Worm (Caenorhabditis elegans) whole organism, young adult: ENCODE results near the gene dlc-1.
A peak's percentile ranks its signal among the peaks of the same experiment; 100 is the strongest.

Experiments
- B0336.3 ChIP-seq: fragments of 200-800 bp; sonication (Bioruptor generic); IDR thresholded peaks from 2 replicates; pipeline ENCODE4 v1.3.6; 2022; ENCODE audit warnings: missing genetic modification characterization, missing compliant biosample characterization
- C17E4.6 ChIP-seq: fragments of 200-800 bp; sonication (Bioruptor generic); IDR thresholded peaks from 2 replicates; pipeline ENCODE4 v1.3.6; 2022; ENCODE audit warnings: missing genetic modification reagents, missing genetic modification characterization, missing compliant biosample characterization
- D2030.7 ChIP-seq: fragments of 200-800 bp; sonication (Bioruptor generic); IDR thresholded peaks from 2 replicates; pipeline ENCODE4 v1.3.6; 2022; ENCODE audit warnings: missing genetic modification reagents, missing genetic modification characterization, missing compliant biosample characterization
- F22D6.2 ChIP-seq: sonication (generic microtip); optimal IDR thresholded peaks from 2 replicates; lab custom pipeline; 2016; ENCODE audit warnings: mild to moderate bottlenecking, missing genetic modification characterization, missing compliant biosample characterization
- F37B4.10 ChIP-seq: fragments of 200-800 bp; sonication (Bioruptor generic); IDR thresholded peaks from 2 replicates; pipeline ENCODE4 v1.3.6; 2022; ENCODE audit warnings: missing genetic modification characterization, missing compliant biosample characterization
- F55B11.4 ChIP-seq: sonication (generic microtip); optimal IDR thresholded peaks from 2 replicates; lab custom pipeline; 2016; ENCODE audit warnings: missing compliant biosample characterization, missing genetic modification characterization, borderline replicate concordance; ENCODE audit not compliant: insufficient read depth
- F57C9.4 ChIP-seq: sonication (generic microtip); optimal IDR thresholded peaks from 2 replicates; lab custom pipeline; 2017; ENCODE audit warnings: mild to moderate bottlenecking, missing genetic modification characterization, missing compliant biosample characterization
- K12H6.12 ChIP-seq: fragments of 200-800 bp; sonication (Bioruptor generic); optimal IDR thresholded peaks from 2 replicates; lab custom pipeline; 2018; ENCODE audit warnings: mild to moderate bottlenecking, missing genetic modification characterization, missing compliant biosample characterization
- T26A5.8 ChIP-seq: sonication (generic microtip); optimal IDR thresholded peaks from 2 replicates; lab custom pipeline; 2016; ENCODE audit warnings: missing genetic modification characterization, missing compliant biosample characterization
- Y53F4B.3 ChIP-seq: fragments of 200-800 bp; sonication (Bioruptor generic); IDR thresholded peaks from 2 replicates; pipeline ENCODE4 v1.3.6; 2022; ENCODE audit warnings: missing genetic modification reagents, missing genetic modification characterization, missing compliant biosample characterization
- Y53G8AR.9 ChIP-seq: fragments of 200-800 bp; sonication (Bioruptor generic); conservative IDR thresholded peaks from 2 replicates; pipeline ENCODE4 v1.3.6; 2022; ENCODE audit warnings: missing genetic modification reagents, missing genetic modification characterization, missing compliant biosample characterization
- akir-1 ChIP-seq: fragments of 200-800 bp; sonication (Bioruptor generic); optimal IDR thresholded peaks from 2 replicates; lab custom pipeline; 2018; ENCODE audit warnings: mild to moderate bottlenecking, missing genetic modification characterization, moderate library complexity, missing compliant biosample characterization
- atf-7 ChIP-seq: sonication (generic microtip); optimal IDR thresholded peaks from 2 replicates; lab custom pipeline; 2017; ENCODE audit warnings: mild to moderate bottlenecking, missing genetic modification characterization, missing compliant biosample characterization
- athp-1 ChIP-seq: sonication (generic microtip); optimal IDR thresholded peaks from 2 replicates; lab custom pipeline; 2017; ENCODE audit warnings: mild to moderate bottlenecking, missing genetic modification characterization, missing compliant biosample characterization
- attf-5 ChIP-seq: fragments of 200-800 bp; sonication (Bioruptor generic); optimal IDR thresholded peaks from 2 replicates; lab custom pipeline; 2018; ENCODE audit warnings: mild to moderate bottlenecking, missing genetic modification characterization, missing compliant biosample characterization
- bed-2 ChIP-seq: fragments of 200-800 bp; sonication (Bioruptor generic); IDR thresholded peaks from 2 replicates; pipeline ENCODE4 v1.3.6; 2022; ENCODE audit warnings: missing genetic modification reagents, missing genetic modification characterization, missing compliant biosample characterization
- ccch-3 ChIP-seq: fragments of 200-800 bp; sonication (Bioruptor generic); optimal IDR thresholded peaks from 2 replicates; lab custom pipeline; 2018; ENCODE audit warnings: mild to moderate bottlenecking, missing genetic modification characterization, missing compliant biosample characterization
- cebp-1 ChIP-seq, 2 experiments: fragments of 200-800 bp in 1 of 2; sonication (Bioruptor generic) in 1 of 2; sonication (generic microtip) in 1 of 2; IDR thresholded peaks in 1 of 2; optimal IDR thresholded peaks in 1 of 2; 2 replicates each; pipeline versions ENCODE4 v1.3.6 to Lab custom; 2017 to 2022; ENCODE audit warnings: missing compliant biosample characterization in 2 of 2, missing genetic modification characterization in 2 of 2, mild to moderate bottlenecking in 1 of 2, missing genetic modification reagents in 1 of 2, moderate library complexity in 1 of 2
- ceh-91 ChIP-seq: fragments of 200-800 bp; sonication (Bioruptor generic); IDR thresholded peaks from 2 replicates; pipeline ENCODE4 v1.3.6; 2022; ENCODE audit warnings: missing genetic modification reagents, missing genetic modification characterization, missing compliant biosample characterization
- dox-1 ChIP-seq: fragments of 200-800 bp; sonication (Bioruptor generic); IDR thresholded peaks from 2 replicates; pipeline ENCODE4 v1.3.6; 2022; ENCODE audit warnings: missing genetic modification reagents, missing genetic modification characterization, missing compliant biosample characterization
- dpff-1 ChIP-seq: sonication (generic microtip); optimal IDR thresholded peaks from 2 replicates; lab custom pipeline; 2017; ENCODE audit warnings: mild to moderate bottlenecking, missing genetic modification characterization, missing compliant biosample characterization
- dpl-1 ChIP-seq: fragments of 150-350 bp; optimal IDR thresholded peaks from 2 replicates; lab custom pipeline; 2014; ENCODE audit warnings: missing biosample characterization, missing genetic modification reagents, missing genetic modification characterization
- egrh-3 ChIP-seq: fragments of 200-800 bp; sonication (Bioruptor generic); IDR thresholded peaks from 2 replicates; pipeline ENCODE4 v1.3.6; 2022; ENCODE audit warnings: missing genetic modification reagents, missing genetic modification characterization, missing compliant biosample characterization
- ets-4 ChIP-seq: fragments of 200-800 bp; sonication (Bioruptor generic); optimal IDR thresholded peaks from 2 replicates; lab custom pipeline; 2018; ENCODE audit warnings: mild to moderate bottlenecking, missing genetic modification characterization, missing compliant biosample characterization
- him-1 ChIP-seq: sonication (generic microtip); optimal IDR thresholded peaks from 2 replicates; lab custom pipeline; 2016; ENCODE audit warnings: missing genotype, missing genetic modification reagents, missing genetic modification characterization, missing compliant biosample characterization
- hlh-12 ChIP-seq: sonication (generic microtip); optimal IDR thresholded peaks from 2 replicates; lab custom pipeline; 2016; ENCODE audit warnings: missing genetic modification characterization, missing compliant biosample characterization
- hlh-26 ChIP-seq: fragments of 200-800 bp; sonication (Bioruptor generic); conservative IDR thresholded peaks from 2 replicates; pipeline ENCODE4 v1.3.6; 2022; ENCODE audit warnings: missing genetic modification reagents, missing genetic modification characterization, missing compliant biosample characterization
- hmg-1.2 ChIP-seq: fragments of 200-800 bp; sonication (Bioruptor generic); IDR thresholded peaks from 2 replicates; pipeline ENCODE4 v1.3.6; 2022; ENCODE audit warnings: missing genetic modification reagents, missing genetic modification characterization, missing compliant biosample characterization
- hrde-1 ChIP-seq: sonication (generic microtip); optimal IDR thresholded peaks from 2 replicates; lab custom pipeline; 2016; ENCODE audit warnings: missing genetic modification characterization, mild to moderate bottlenecking, missing compliant biosample characterization, moderate library complexity, missing genotype, missing genetic modification reagents, borderline replicate concordance
- hsf-1 ChIP-seq: fragments of 200-800 bp; sonication (Bioruptor generic); IDR thresholded peaks from 2 replicates; pipeline ENCODE4 v1.3.6; 2022; ENCODE audit warnings: missing genetic modification reagents, missing genetic modification characterization, missing compliant biosample characterization
- lin-26 ChIP-seq: fragments of 200-800 bp; sonication (Bioruptor generic); IDR thresholded peaks from 2 replicates; pipeline ENCODE4 v1.3.6; 2022; ENCODE audit warnings: missing genetic modification reagents, missing genetic modification characterization, missing compliant biosample characterization
- lin-35 ChIP-seq, 3 experiments: fragments of 150-350 bp in 2 of 3; sonication (generic microtip) in 1 of 3; optimal IDR thresholded peaks; 2 replicates each; lab custom pipeline; 2014 to 2018; ENCODE audit warnings: missing biosample characterization in 3 of 3, missing genetic modification characterization in 3 of 3, missing genetic modification reagents in 3 of 3
- lin-40 ChIP-seq: sonication (generic microtip); optimal IDR thresholded peaks from 2 replicates; lab custom pipeline; 2016; ENCODE audit warnings: missing genetic modification characterization, mild to moderate bottlenecking, missing compliant biosample characterization, missing genotype, missing genetic modification reagents
- lsy-27 ChIP-seq: sonication (generic microtip); optimal IDR thresholded peaks from 2 replicates; lab custom pipeline; 2017; ENCODE audit warnings: missing genetic modification characterization, mild to moderate bottlenecking, missing compliant biosample characterization, antibody characterized with exemption, missing genotype, borderline replicate concordance; ENCODE audit not compliant: insufficient read depth
- madf-3 ChIP-seq: fragments of 200-800 bp; sonication (Bioruptor generic); IDR thresholded peaks from 2 replicates; pipeline ENCODE4 v1.3.6; 2022; ENCODE audit warnings: missing genetic modification reagents, missing genetic modification characterization, missing compliant biosample characterization
- madf-6 ChIP-seq: fragments of 200-800 bp; sonication (Bioruptor generic); IDR thresholded peaks from 2 replicates; pipeline ENCODE4 v1.3.6; 2022; ENCODE audit warnings: missing genetic modification reagents, missing genetic modification characterization, missing compliant biosample characterization
- mes-4 ChIP-seq: sonication (generic microtip); optimal IDR thresholded peaks from 2 replicates; lab custom pipeline; 2016; ENCODE audit warnings: missing genotype, missing genetic modification characterization, missing compliant biosample characterization
- nfya-2 ChIP-seq: fragments of 200-800 bp; sonication (Bioruptor generic); IDR thresholded peaks from 2 replicates; pipeline ENCODE4 v1.3.6; 2022; ENCODE audit warnings: missing genetic modification reagents, missing genetic modification characterization, missing compliant biosample characterization
- nhr-179 ChIP-seq: sonication (generic microtip); optimal IDR thresholded peaks from 2 replicates; lab custom pipeline; 2016; ENCODE audit warnings: mild to moderate bottlenecking, missing genetic modification characterization, missing compliant biosample characterization
- nhr-80 ChIP-seq: sonication (generic microtip); optimal IDR thresholded peaks from 2 replicates; lab custom pipeline; 2016; ENCODE audit warnings: missing genetic modification characterization, missing compliant biosample characterization
- pbrm-1 ChIP-seq: fragments of 200-800 bp; sonication (Bioruptor generic); IDR thresholded peaks from 2 replicates; pipeline ENCODE4 v1.3.6; 2022; ENCODE audit warnings: missing genetic modification reagents, missing genetic modification characterization, missing compliant biosample characterization
- snpc-1.1 ChIP-seq: sonication (generic microtip); optimal IDR thresholded peaks from 2 replicates; lab custom pipeline; 2017; ENCODE audit warnings: missing genetic modification characterization, mild to moderate bottlenecking, missing compliant biosample characterization, antibody characterized with exemption, moderate library complexity, missing genotype, missing genetic modification reagents; ENCODE audit not compliant: insufficient read depth
- snpc-1.3 ChIP-seq: sonication (generic microtip); optimal IDR thresholded peaks from 2 replicates; lab custom pipeline; 2017; ENCODE audit warnings: missing genetic modification characterization, mild to moderate bottlenecking, missing compliant biosample characterization, antibody characterized with exemption, moderate library complexity, missing genotype, missing genetic modification reagents; ENCODE audit not compliant: insufficient read depth
- tbp1 ChIP-seq: fragments of 200-800 bp; sonication (Bioruptor generic); optimal IDR thresholded peaks from 2 replicates; lab custom pipeline; 2018; ENCODE audit warnings: mild to moderate bottlenecking, missing genetic modification characterization, missing compliant biosample characterization
- tbx-9 ChIP-seq: sonication (generic microtip); optimal IDR thresholded peaks from 2 replicates; lab custom pipeline; 2016; ENCODE audit warnings: borderline replicate concordance, missing genetic modification characterization, inconsistent platforms, missing compliant biosample characterization
- tlf-1 ChIP-seq: fragments of 200-800 bp; sonication (Bioruptor generic); optimal IDR thresholded peaks from 2 replicates; lab custom pipeline; 2018; ENCODE audit warnings: mild to moderate bottlenecking, missing genetic modification characterization, missing compliant biosample characterization
- ztf-28 ChIP-seq: fragments of 200-800 bp; sonication (Bioruptor generic); IDR thresholded peaks from 2 replicates; pipeline ENCODE4 v1.3.6; 2022; ENCODE audit warnings: missing genetic modification reagents, missing genetic modification characterization, missing compliant biosample characterization
- ztf-6 ChIP-seq: fragments of 200-800 bp; sonication (Bioruptor generic); IDR thresholded peaks from 2 replicates; pipeline ENCODE4 v1.3.6; 2022; ENCODE audit warnings: missing genetic modification reagents, missing genetic modification characterization, missing compliant biosample characterization

The dlc-1 gene

ce11 chrIII:6444335-6444734 is 19.2 kb downstream of the dlc-1 start, which contains the start of gene C05D11.13:
Gene C05D11.13 (minus strand): TSS chrIII:6444586.
- peak; percentile 63; the same call in 1 of the 2 replicates for TF ChIP-seq hmg-1.2 (GFP tag; lab: Robert Waterston, UW)
- TF ChIP-seq cebp-1 (GFP tag; IDR thresholded peaks at IDR 0.05; lab: Robert Waterston, UW), result no peak
- peak; percentile 31 for TF ChIP-seq cebp-1 (tag; optimal IDR thresholded peaks at IDR 0.05; lab: Kevin White, UChicago)
- no peak for TF ChIP-seq F37B4.10 (GFP tag; lab: Robert Waterston, UW)
- TF ChIP-seq madf-6 (GFP tag; lab: Robert Waterston, UW), result peak; percentile 30; the same call in 1 of the 2 replicates
- TF ChIP-seq ceh-91 (GFP tag; lab: Robert Waterston, UW), result no peak
- no peak for TF ChIP-seq madf-3 (GFP tag; lab: Robert Waterston, UW)
- TF ChIP-seq D2030.7, result no peak
- TF ChIP-seq nhr-179, result no peak
- no peak for TF ChIP-seq egrh-3 (GFP tag; lab: Robert Waterston, UW)
- TF ChIP-seq dpl-1, result no peak
- TF ChIP-seq him-1 (tag; lab: Kevin White, UChicago), result no peak
- no peak for TF ChIP-seq F57C9.4 (tag; lab: Kevin White, UChicago)
- TF ChIP-seq K12H6.12, result peak; percentile 17
- TF ChIP-seq mes-4 (tag; lab: Kevin White, UChicago), result no peak
- no peak for TF ChIP-seq Y53F4B.3 (GFP tag; lab: Robert Waterston, UW)
- TF ChIP-seq F55B11.4 (tag; lab: Kevin White, UChicago), result no peak
- TF ChIP-seq hrde-1 (tag; lab: Kevin White, UChicago), result peak; percentile 18
- TF ChIP-seq ztf-28 (GFP tag; lab: Robert Waterston, UW), result no peak
- no peak for TF ChIP-seq akir-1
- TF ChIP-seq atf-7 (tag; lab: Kevin White, UChicago), result no peak
- peak; percentile 41 for TF ChIP-seq lin-40
- TF ChIP-seq F22D6.2, result no peak
- no peak for TF ChIP-seq T26A5.8 (tag; lab: Kevin White, UChicago)
- TF ChIP-seq lin-35 (GFP tag; optimal IDR thresholded peaks at IDR 0.05; lab: Kevin White, UChicago), result peak in 1 of 3 experiments; percentile 38
- TF ChIP-seq nfya-2 (GFP tag; lab: Robert Waterston, UW), result no peak
- no peak for TF ChIP-seq ets-4 (GFP tag; lab: Kevin White, UChicago)
- no peak for TF ChIP-seq ztf-6
- TF ChIP-seq tbp1 (GFP tag; lab: Kevin White, UChicago), result peak; percentile 25
- no peak for TF ChIP-seq Y53G8AR.9 (GFP tag; lab: Robert Waterston, UW)
- no peak for TF ChIP-seq hlh-12
- TF ChIP-seq tbx-9 (tag; lab: Kevin White, UChicago), result no peak
- TF ChIP-seq B0336.3, result peak; percentile 24; the same call in 1 of the 2 replicates
- TF ChIP-seq hlh-26 (GFP tag; lab: Robert Waterston, UW), result no peak
- TF ChIP-seq bed-2, result no peak
- TF ChIP-seq lin-26 (GFP tag; lab: Robert Waterston, UW), result 0 out of 2 replicates have a peak, but pooled peaks have one; percentile 31
- 0 out of 2 replicates have a peak, but pooled peaks have one; percentile 32 for TF ChIP-seq dox-1
- 0 out of 2 replicates have a peak, but pooled peaks have one; percentile 19 for TF ChIP-seq C17E4.6 (GFP tag; lab: Robert Waterston, UW)
- TF ChIP-seq nhr-80, result peak; percentile 51
- TF ChIP-seq ccch-3 (GFP tag; lab: Kevin White, UChicago), result no peak
- peak; percentile 68 for TF ChIP-seq attf-5 (GFP tag; lab: Kevin White, UChicago)
- no peak for TF ChIP-seq hsf-1
- TF ChIP-seq snpc-1.1, result no peak
- TF ChIP-seq tlf-1 (GFP tag; lab: Kevin White, UChicago), result no peak
- no peak for TF ChIP-seq athp-1 (tag; lab: Kevin White, UChicago)
- no peak for TF ChIP-seq lsy-27 (tag; lab: Kevin White, UChicago)
- TF ChIP-seq snpc-1.3 (tag; lab: Kevin White, UChicago), result no peak
- TF ChIP-seq dpff-1 (tag; lab: Kevin White, UChicago), result no peak
- TF ChIP-seq pbrm-1 (GFP tag; lab: Robert Waterston, UW), result no peak
